Worm (Caenorhabditis elegans) whole organism, L2 larva: ENCODE results near the gene F53A9.9.

ENCODE experiments used
- C34F6.9 ChIP-seq: fragments of 150-350 bp; optimal IDR thresholded peaks from 2 replicates; lab custom pipeline; 2014; ENCODE audit warnings: missing biosample characterization, missing genetic modification characterization
- F13H6.1 ChIP-seq: sonication (generic microtip); optimal IDR thresholded peaks from 2 replicates; lab custom pipeline; 2016; ENCODE audit warnings: missing genetic modification characterization, missing compliant biosample characterization
- R02D3.7 ChIP-seq: fragments of 150-350 bp; optimal IDR thresholded peaks from 2 replicates; lab custom pipeline; 2014; ENCODE audit warnings: missing biosample characterization, missing genetic modification characterization
- Y55F3AM.14 ChIP-seq: fragments of 200-800 bp; sonication (Bioruptor generic); optimal IDR thresholded peaks from 2 replicates; lab custom pipeline; 2018; ENCODE audit warnings: mild to moderate bottlenecking, missing genetic modification characterization, missing compliant biosample characterization
- ama-1 ChIP-seq: fragments of 150-350 bp; optimal IDR thresholded peaks from 2 replicates; lab custom pipeline; 2018; ENCODE audit warnings: inconsistent platforms
- blmp-1 ChIP-seq: sonication (generic microtip); optimal IDR thresholded peaks from 2 replicates; lab custom pipeline; 2017; ENCODE audit warnings: missing genetic modification characterization, mild to moderate bottlenecking, missing compliant biosample characterization, antibody characterized with exemption, moderate library complexity; ENCODE audit not compliant: insufficient read depth
- ceh-82 ChIP-seq: fragments of 150-350 bp; optimal IDR thresholded peaks from 2 replicates; lab custom pipeline; 2014; ENCODE audit warnings: missing biosample characterization, missing genetic modification characterization
- crh-2 ChIP-seq: sonication (generic microtip); optimal IDR thresholded peaks from 2 replicates; lab custom pipeline; 2017; ENCODE audit warnings: missing biosample characterization, missing genetic modification characterization
- dmd-4 ChIP-seq: sonication (generic microtip); optimal IDR thresholded peaks from 2 replicates; lab custom pipeline; 2017; ENCODE audit warnings: missing biosample characterization, missing genetic modification characterization
- elt-1 ChIP-seq: fragments of 150-350 bp; optimal IDR thresholded peaks from 2 replicates; lab custom pipeline; 2014; ENCODE audit warnings: missing biosample characterization, missing genetic modification characterization
- elt-3 ChIP-seq: sonication (generic microtip); optimal IDR thresholded peaks from 2 replicates; lab custom pipeline; 2017; ENCODE audit warnings: missing biosample characterization, missing genetic modification characterization
- fos-1 ChIP-seq: fragments of 150-350 bp; optimal IDR thresholded peaks from 2 replicates; lab custom pipeline; 2014; ENCODE audit warnings: missing biosample characterization, missing genetic modification characterization
- gmeb-1 ChIP-seq: fragments of 150-350 bp; optimal IDR thresholded peaks from 2 replicates; lab custom pipeline; 2014; ENCODE audit warnings: missing biosample characterization, missing genetic modification characterization
- lin-11 ChIP-seq: fragments of 150-350 bp; sonication (generic microtip); optimal IDR thresholded peaks from 2 replicates; lab custom pipeline; 2014; ENCODE audit warnings: missing biosample characterization, missing genetic modification characterization, inconsistent platforms, mixed read lengths
- lin-13 ChIP-seq: fragments of 150-350 bp; optimal IDR thresholded peaks from 2 replicates; lab custom pipeline; 2014; ENCODE audit warnings: missing biosample characterization, missing genetic modification reagents, missing genetic modification characterization
- lsy-2 ChIP-seq, 2 experiments: fragments of 150-350 bp in 1 of 2; sonication (generic microtip) in 1 of 2; optimal IDR thresholded peaks; 2 replicates each; lab custom pipeline; 2014 to 2017; ENCODE audit warnings: missing biosample characterization in 2 of 2, missing genetic modification characterization in 2 of 2
- mab-5 ChIP-seq: fragments of 150-350 bp; optimal IDR thresholded peaks from 2 replicates; lab custom pipeline; 2014; ENCODE audit warnings: missing biosample characterization, missing genetic modification characterization
- mbf-1 ChIP-seq: sonication (generic microtip); optimal IDR thresholded peaks from 2 replicates; lab custom pipeline; 2017; ENCODE audit warnings: missing biosample characterization, missing genetic modification characterization
- mdl-1 ChIP-seq, 2 experiments: fragments of 150-350 bp in 1 of 2; sonication (generic microtip) in 1 of 2; optimal IDR thresholded peaks; 2 replicates each; lab custom pipeline; 2017; ENCODE audit warnings: missing biosample characterization in 2 of 2, missing genetic modification characterization in 2 of 2
- nhr-10 ChIP-seq: sonication (generic microtip); optimal IDR thresholded peaks from 2 replicates; lab custom pipeline; 2017; ENCODE audit warnings: missing biosample characterization, missing genetic modification characterization
- nhr-11 ChIP-seq: fragments of 150-350 bp; optimal IDR thresholded peaks from 2 replicates; lab custom pipeline; 2014; ENCODE audit warnings: missing biosample characterization, missing genetic modification characterization
- nhr-129 ChIP-seq: fragments of 150-350 bp; optimal IDR thresholded peaks from 2 replicates; lab custom pipeline; 2014; ENCODE audit warnings: missing biosample characterization, missing genetic modification characterization
- nhr-21 ChIP-seq: fragments of 150-350 bp; optimal IDR thresholded peaks from 2 replicates; lab custom pipeline; 2014; ENCODE audit warnings: missing biosample characterization, missing genetic modification characterization
- nhr-23 ChIP-seq: fragments of 150-350 bp; optimal IDR thresholded peaks from 2 replicates; lab custom pipeline; 2014; ENCODE audit warnings: missing biosample characterization, missing genetic modification reagents, missing genetic modification characterization
- nhr-237 ChIP-seq: fragments of 150-350 bp; optimal IDR thresholded peaks from 2 replicates; lab custom pipeline; 2014; ENCODE audit warnings: missing biosample characterization, missing genetic modification characterization
- nhr-6 ChIP-seq: fragments of 150-350 bp; optimal IDR thresholded peaks from 2 replicates; lab custom pipeline; 2014; ENCODE audit warnings: missing biosample characterization, missing genetic modification characterization
- nhr-77 ChIP-seq: fragments of 150-350 bp; optimal IDR thresholded peaks from 2 replicates; lab custom pipeline; 2014; ENCODE audit warnings: missing biosample characterization, missing genetic modification characterization
- peb-1 ChIP-seq: fragments of 150-350 bp; optimal IDR thresholded peaks from 2 replicates; lab custom pipeline; 2014; ENCODE audit warnings: missing biosample characterization, missing genetic modification characterization
- sem-4 ChIP-seq: fragments of 150-350 bp; optimal IDR thresholded peaks from 2 replicates; lab custom pipeline; 2014; ENCODE audit warnings: missing biosample characterization, missing genetic modification reagents, missing genetic modification characterization
- sma-3 ChIP-seq: sonication (generic microtip); optimal IDR thresholded peaks from 2 replicates; lab custom pipeline; 2016; ENCODE audit warnings: missing genetic modification reagents, missing genetic modification characterization, missing compliant biosample characterization
- sma-9 ChIP-seq, 2 experiments: fragments of 150-350 bp in 1 of 2; sonication (generic microtip) in 1 of 2; optimal IDR thresholded peaks; 2 replicates each; lab custom pipeline; 2014 to 2016; ENCODE audit warnings: missing genetic modification characterization in 2 of 2, mild to moderate bottlenecking in 1 of 2, missing biosample characterization in 1 of 2, missing compliant biosample characterization in 1 of 2, missing genetic modification reagents in 1 of 2, moderate library complexity in 1 of 2
- unc-39 ChIP-seq: fragments of 150-350 bp; optimal IDR thresholded peaks from 2 replicates; lab custom pipeline; 2014; ENCODE audit warnings: missing biosample characterization, missing genetic modification characterization
- unc-55 ChIP-seq: fragments of 150-350 bp; sonication (generic microtip); optimal IDR thresholded peaks from 3 replicates; lab custom pipeline; 2014; ENCODE audit warnings: missing biosample characterization, missing genetic modification reagents, missing genetic modification characterization
- unc-62 ChIP-seq: fragments of 150-350 bp; optimal IDR thresholded peaks from 2 replicates; lab custom pipeline; 2014; ENCODE audit warnings: missing biosample characterization, missing genetic modification reagents, missing genetic modification characterization
- ztf-1 ChIP-seq: fragments of 200-800 bp; sonication (Bioruptor generic); conservative IDR thresholded peaks from 2 replicates; pipeline ENCODE4 v1.3.6; 2022; ENCODE audit warnings: missing genetic modification characterization, missing compliant biosample characterization
- ztf-11 ChIP-seq: sonication (generic microtip); optimal IDR thresholded peaks from 2 replicates; lab custom pipeline; 2017; ENCODE audit warnings: missing biosample characterization, missing genetic modification characterization
- ztf-4 ChIP-seq: fragments of 150-350 bp; optimal IDR thresholded peaks from 2 replicates; lab custom pipeline; 2014; ENCODE audit warnings: missing biosample characterization, missing genetic modification characterization

F53A9.9 gene

ce11 chrX:8718856-8719255, 1.7 kb downstream of the F53A9.9 start, which contains the start of gene F53A9.8:
Gene F53A9.8, minus strand, starts transcription at chrX:8718904.
- TF ChIP-seq peb-1 (tag; lab: Kevin White, UChicago) (no peak), fos-1 (tag; lab: Kevin White, UChicago) (peak; percentile 41), ztf-11 (tag; lab: Kevin White, UChicago) (no peak), nhr-129 (tag; lab: Kevin White, UChicago) (no peak), crh-2 (peak; percentile 51), sma-9 (GFP tag; optimal IDR thresholded peaks at IDR 0.05; lab: Kevin White, UChicago) (peak; percentile 55), sma-9 (tag; optimal IDR thresholded peaks at IDR 0.05; lab: Kevin White, UChicago) (no peak), ztf-1 (GFP tag; lab: Robert Waterston, UW) (no peak)

DNA sequence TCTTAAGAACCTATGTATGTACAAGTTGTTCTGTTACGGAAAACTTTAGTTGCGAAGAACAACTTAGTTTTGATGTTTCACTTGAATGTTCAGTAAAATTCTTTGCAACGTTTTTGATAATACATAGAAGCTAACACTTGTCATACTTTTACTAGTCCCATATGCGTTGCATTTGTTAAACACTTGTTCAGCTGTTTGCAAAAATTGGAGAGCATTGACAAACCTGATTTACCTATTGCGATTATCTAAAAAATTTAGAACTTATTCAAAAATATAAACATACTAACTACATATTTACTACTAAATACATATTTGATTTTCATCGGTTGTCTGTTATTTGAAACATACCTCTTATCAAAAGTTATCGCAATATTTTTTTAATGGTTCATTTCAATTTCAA, 2.4 kb downstream of the F53A9.9 start:
- TF ChIP-seq unc-55 (GFP tag; lab: Kevin White, UChicago) (no peak), ama-1 (lab: Kevin White, UChicago) (no peak), R02D3.7 (tag; lab: Kevin White, UChicago) (no peak), nhr-6 (no peak), nhr-77 (tag; lab: Kevin White, UChicago) (no peak), nhr-21 (no peak), Y55F3AM.14 (no peak), ztf-1 (GFP tag; lab: Robert Waterston, UW) (no peak), ztf-11 (tag; lab: Kevin White, UChicago) (no peak), elt-1 (no peak), nhr-10 (no peak), ztf-4 (tag; lab: Kevin White, UChicago) (no peak), F13H6.1 (tag; lab: Kevin White, UChicago) (no peak), unc-39 (no peak), mbf-1 (no peak), mdl-1 (tag; optimal IDR thresholded peaks at IDR 0.05; lab: Kevin White, UChicago) (no peak), lsy-2 (tag; optimal IDR thresholded peaks at IDR 0.05; lab: Kevin White, UChicago) (no peak), crh-2 (no peak), C34F6.9 (tag; lab: Kevin White, UChicago) (no peak), nhr-23 (tag; lab: Kevin White, UChicago) (no peak)

DNA sequence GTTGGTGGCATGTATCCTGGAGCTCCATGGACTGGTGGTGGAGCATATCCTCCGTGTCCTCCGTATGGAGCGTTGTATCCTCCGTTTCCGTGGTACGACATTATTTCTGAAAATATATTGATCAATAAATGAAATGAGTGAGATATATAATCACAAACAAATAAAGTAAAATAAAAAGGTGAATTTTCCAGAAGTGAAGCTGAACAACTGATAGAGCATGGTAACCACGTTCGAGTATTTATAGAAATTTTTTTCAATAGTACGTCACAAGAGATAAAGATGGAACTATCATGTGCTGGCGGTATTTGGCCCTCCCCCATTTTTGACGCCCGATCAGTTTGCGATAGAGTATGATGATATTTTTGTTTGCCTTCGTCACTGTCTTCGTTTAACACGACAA, 3.7 kb downstream of the F53A9.9 start, which contains the start of gene F53A9.7:
Gene F53A9.7 (minus strand): TSS at position 101 of the 400 bp plus-strand sequence.
- TF ChIP-seq lin-13, result no peak
- TF ChIP-seq unc-55 (GFP tag; lab: Kevin White, UChicago), result no peak
- TF ChIP-seq nhr-23 (tag; lab: Kevin White, UChicago), result no peak
- no peak for TF ChIP-seq sem-4 (tag; lab: Kevin White, UChicago)
- no peak for TF ChIP-seq gmeb-1
- TF ChIP-seq unc-39, result no peak
- TF ChIP-seq nhr-6, result no peak
- TF ChIP-seq nhr-77 (tag; lab: Kevin White, UChicago), result no peak
- no peak for TF ChIP-seq ceh-82 (tag; lab: Kevin White, UChicago)
- TF ChIP-seq ztf-11 (tag; lab: Kevin White, UChicago), result no peak
- TF ChIP-seq unc-62 (GFP tag; lab: Kevin White, UChicago), result no peak

- TF ChIP-seq elt-3 (tag; lab: Kevin White, UChicago), result no peak
- TF ChIP-seq fos-1 (tag; lab: Kevin White, UChicago), result peak; percentile 36
These were observed 5.7 kb downstream of the F53A9.9 start for ce11 chrX:8714845-8715244.

DNA sequence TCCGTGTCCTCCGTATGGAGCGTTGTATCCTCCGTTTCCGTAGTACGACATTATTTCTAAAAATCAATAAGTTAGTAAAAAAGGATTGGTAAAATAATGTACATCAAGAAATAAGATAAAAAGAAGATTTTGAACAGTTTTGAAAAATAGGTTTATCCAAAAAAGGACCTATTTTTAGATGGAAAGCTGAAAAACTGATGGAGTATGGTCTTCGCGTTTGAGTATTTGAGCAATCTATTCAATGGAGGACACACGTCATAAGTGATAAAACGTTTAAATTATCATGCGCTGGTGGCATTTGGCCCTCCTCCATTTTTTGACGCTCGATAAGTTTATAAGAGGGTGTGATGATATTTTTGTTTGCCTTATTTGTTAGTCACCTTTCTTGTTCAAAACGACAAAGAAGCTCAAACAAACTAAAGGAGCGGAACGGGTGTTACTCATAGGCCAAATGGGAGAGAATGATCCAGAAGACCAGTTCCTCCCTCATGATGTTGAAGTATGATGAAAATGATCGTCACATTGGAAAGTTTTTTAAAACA, 6.7 kb downstream of the F53A9.9 start, which contains the start of gene F53A9.6:
Gene F53A9.6 (minus strand): TSS at position 51 of the 542 bp plus-strand sequence.
- TF ChIP-seq gmeb-1 (peak; percentile 19), nhr-11 (no peak), sma-3 (no peak), ztf-4 (tag; lab: Kevin White, UChicago) (no peak), fos-1 (tag; lab: Kevin White, UChicago) (peak; percentile 63), ama-1 (lab: Kevin White, UChicago) (no peak), sma-9 (GFP tag; optimal IDR thresholded peaks at IDR 0.05; lab: Kevin White, UChicago) (peak; percentile 39), sma-9 (tag; optimal IDR thresholded peaks at IDR 0.05; lab: Kevin White, UChicago) (no peak)

ce11 chrX:8712662-8713061, 7.9 kb downstream of the F53A9.9 start:
- TF ChIP-seq crh-2, result peak; percentile 37
- TF ChIP-seq nhr-77 (tag; lab: Kevin White, UChicago), result no peak
- TF ChIP-seq F13H6.1 (tag; lab: Kevin White, UChicago), result peak; percentile 23
- no peak for TF ChIP-seq mdl-1 (tag; optimal IDR thresholded peaks at IDR 0.05; lab: Kevin White, UChicago)
- TF ChIP-seq fos-1 (tag; lab: Kevin White, UChicago), result peak; percentile 81
- no peak for TF ChIP-seq blmp-1 (tag; lab: Kevin White, UChicago)
- no peak for TF ChIP-seq C34F6.9 (tag; lab: Kevin White, UChicago)
- TF ChIP-seq mab-5 (tag; lab: Kevin White, UChicago), result no peak
- TF ChIP-seq Y55F3AM.14, result no peak
- TF ChIP-seq nhr-237, result no peak
- TF ChIP-seq ztf-4 (tag; lab: Kevin White, UChicago), result no peak
- peak; percentile 51 for TF ChIP-seq sma-9 (GFP tag; optimal IDR thresholded peaks at IDR 0.05; lab: Kevin White, UChicago)
- TF ChIP-seq sma-9 (tag; optimal IDR thresholded peaks at IDR 0.05; lab: Kevin White, UChicago), result no peak
- no peak for TF ChIP-seq R02D3.7 (tag; lab: Kevin White, UChicago)
- no peak for TF ChIP-seq unc-62 (GFP tag; lab: Kevin White, UChicago)
- no peak for TF ChIP-seq nhr-11
- TF ChIP-seq elt-1, result no peak
- no peak for TF ChIP-seq peb-1 (tag; lab: Kevin White, UChicago)
- TF ChIP-seq lsy-2 (tag; optimal IDR thresholded peaks at IDR 0.05; lab: Kevin White, UChicago), result no peak
- no peak for TF ChIP-seq dmd-4
- no peak for TF ChIP-seq lin-11 (tag; lab: Kevin White, UChicago)
- TF ChIP-seq, all 48 proteins: peak for 4
